Fruit fly (Drosophila melanogaster) whole organism, embryonic: Measurements from ENCODE around the gene Vps29.
A peak's percentile ranks its signal among the peaks of the same experiment; 100 is the strongest.

ENCODE experiments used
- CG10209 ChIP-seq: fragments of 200-800 bp; sonication (Bioruptor generic); optimal IDR thresholded peaks from 3 replicates; lab custom pipeline; 2017; ENCODE audit warnings: missing biosample characterization, mild to moderate bottlenecking, missing genetic modification characterization, missing genetic modification reagents
- CG10274 ChIP-seq: fragments of 200-800 bp; sonication (Bioruptor generic); optimal IDR thresholded peaks from 3 replicates; lab custom pipeline; 2017; ENCODE audit warnings: missing biosample characterization, mild to moderate bottlenecking, missing genetic modification characterization
- CG10366 ChIP-seq: fragments of 200-800 bp; sonication (Bioruptor generic); IDR thresholded peaks from 2 replicates; pipeline ENCODE4 v1.3.6; 2022; ENCODE audit warnings: missing biosample characterization, missing genetic modification characterization
- CG11456 ChIP-seq: fragments of 200-800 bp; sonication (Bioruptor generic); IDR thresholded peaks from 3 replicates; pipeline ENCODE4 v1.3.6; 2022; ENCODE audit warnings: missing biosample characterization, missing genetic modification characterization
- CG11695 ChIP-seq: fragments of 200-800 bp; sonication (Bioruptor generic); IDR thresholded peaks from 3 replicates; pipeline ENCODE4 v1.3.6; 2022; ENCODE audit warnings: missing biosample characterization, missing genetic modification characterization
- CG15479 ChIP-seq: fragments of 200-800 bp; sonication (Bioruptor generic); optimal IDR thresholded peaks from 3 replicates; lab custom pipeline; 2019; ENCODE audit warnings: missing biosample characterization, mild to moderate bottlenecking, missing genetic modification characterization, moderate library complexity
- CG1603 ChIP-seq: fragments of 200-800 bp; sonication (Bioruptor generic); optimal IDR thresholded peaks from 2 replicates; lab custom pipeline; 2019; ENCODE audit warnings: missing biosample characterization, mild to moderate bottlenecking, missing genetic modification characterization, moderate library complexity
- CG1647 ChIP-seq: fragments of 200-800 bp; sonication (Bioruptor generic); optimal IDR thresholded peaks from 3 replicates; lab custom pipeline; 2016; ENCODE audit warnings: missing biosample characterization, missing genetic modification characterization
- CG16815 ChIP-seq: fragments of 200-800 bp; sonication (Bioruptor generic); optimal IDR thresholded peaks from 3 replicates; lab custom pipeline; 2017; ENCODE audit warnings: missing biosample characterization, mild to moderate bottlenecking, missing genetic modification characterization
- CG18011 ChIP-seq: fragments of 200-800 bp; sonication (Bioruptor generic); optimal IDR thresholded peaks from 2 replicates; lab custom pipeline; 2017; ENCODE audit warnings: missing biosample characterization, missing genetic modification characterization, mild to moderate bottlenecking, moderate library complexity, missing genotype
- CG2875 ChIP-seq: fragments of 200-800 bp; sonication (Bioruptor generic); optimal IDR thresholded peaks from 2 replicates; lab custom pipeline; 2017; ENCODE audit warnings: missing biosample characterization, mild to moderate bottlenecking, missing genetic modification characterization, missing genetic modification reagents
- CG31224 ChIP-seq: fragments of 200-800 bp; sonication (Bioruptor generic); IDR thresholded peaks from 2 replicates; pipeline ENCODE4 v1.3.6; 2022; ENCODE audit warnings: missing biosample characterization, missing genetic modification characterization
- CG3726 ChIP-seq: fragments of 200-800 bp; sonication (Bioruptor generic); IDR thresholded peaks from 3 replicates; pipeline ENCODE4, ENCODE4 v1.3.6; 2022; ENCODE audit warnings: missing biosample characterization, missing genetic modification characterization
- CG6813 ChIP-seq: fragments of 200-800 bp; sonication (Bioruptor generic); optimal IDR thresholded peaks from 2 replicates; lab custom pipeline; 2017; ENCODE audit warnings: missing biosample characterization, missing genetic modification characterization, mild to moderate bottlenecking, moderate library complexity, missing genetic modification reagents
- CG7271 ChIP-seq: fragments of 200-800 bp; sonication (Bioruptor generic); optimal IDR thresholded peaks from 2 replicates; lab custom pipeline; 2018; ENCODE audit warnings: missing biosample characterization, mild to moderate bottlenecking, missing genetic modification characterization, moderate library complexity
- CG7745 ChIP-seq: fragments of 200-800 bp; sonication (Bioruptor generic); optimal IDR thresholded peaks from 2 replicates; lab custom pipeline; 2018; ENCODE audit warnings: missing biosample characterization, mild to moderate bottlenecking, missing genetic modification characterization, moderate library complexity
- CG8281 ChIP-seq: fragments of 200-800 bp; sonication (Bioruptor generic); optimal IDR thresholded peaks from 2 replicates; lab custom pipeline; 2018; ENCODE audit warnings: missing biosample characterization, mild to moderate bottlenecking, missing genetic modification characterization, moderate library complexity
- CG9215 ChIP-seq: fragments of 200-800 bp; sonication (Bioruptor generic); IDR thresholded peaks from 2 replicates; pipeline ENCODE4 v1.3.6; 2022; ENCODE audit warnings: missing biosample characterization, missing genetic modification characterization
- CoRest ChIP-seq: fragments of 200-800 bp; sonication (Bioruptor generic); optimal IDR thresholded peaks from 3 replicates; lab custom pipeline; 2018; ENCODE audit warnings: missing biosample characterization, mild to moderate bottlenecking, missing genetic modification characterization, moderate library complexity
- D ChIP-seq, 2 experiments: fragments of 200-800 bp in 1 of 2; fragments of >200 bp in 1 of 2; sonication (Bioruptor generic) in 1 of 2; optimal IDR thresholded peaks; 2 replicates in 1 of 2; 3 replicates in 1 of 2; lab custom pipeline; 2017; ENCODE audit warnings: mild to moderate bottlenecking in 1 of 2, missing biosample characterization in 1 of 2, missing genetic modification characterization in 1 of 2, missing genetic modification reagents in 1 of 2
- Doc3 ChIP-seq: fragments of 200-800 bp; sonication (Bioruptor generic); IDR thresholded peaks from 3 replicates; pipeline ENCODE4 v1.3.6; 2022; ENCODE audit warnings: missing biosample characterization, missing genetic modification characterization; ENCODE audit not compliant: partially characterized antibody
- HmgD ChIP-seq: fragments of 200-800 bp; sonication (Bioruptor generic); optimal IDR thresholded peaks from 3 replicates; lab custom pipeline; 2016; ENCODE audit warnings: missing biosample characterization, missing genetic modification characterization
- Meics ChIP-seq: fragments of 200-800 bp; sonication (Bioruptor generic); optimal IDR thresholded peaks from 2 replicates; lab custom pipeline; 2017; ENCODE audit warnings: missing biosample characterization, mild to moderate bottlenecking, missing genetic modification characterization
- NC2β ChIP-seq: fragments of 200-800 bp; sonication (Bioruptor generic); optimal IDR thresholded peaks from 2 replicates; lab custom pipeline; 2016; ENCODE audit warnings: missing biosample characterization, missing genetic modification characterization
- Nf-YC ChIP-seq: fragments of 200-800 bp; optimal IDR thresholded peaks from 3 replicates; lab custom pipeline; 2019; ENCODE audit warnings: missing biosample characterization, mild to moderate bottlenecking, missing genetic modification characterization, moderate library complexity
- Oaz ChIP-seq: fragments of 200-800 bp; sonication (Bioruptor generic); IDR thresholded peaks from 2 replicates; pipeline ENCODE4 v1.3.6; 2022; ENCODE audit warnings: missing biosample characterization, missing genetic modification characterization
- Optix ChIP-seq: fragments of 200-800 bp; sonication (Bioruptor generic); IDR thresholded peaks from 3 replicates; pipeline ENCODE4 v1.3.6; 2022; ENCODE audit warnings: missing biosample characterization, missing genetic modification characterization
- Poxn ChIP-seq: fragments of 200-800 bp; sonication (Bioruptor generic); IDR thresholded peaks from 2 replicates; pipeline ENCODE4 v1.3.6; 2022; ENCODE audit warnings: missing biosample characterization, missing genetic modification characterization
- cad ChIP-seq: fragments of >200 bp; optimal IDR thresholded peaks from 2 replicates; lab custom pipeline; 2017; ENCODE audit warnings: missing biosample characterization, missing genetic modification characterization
- cg ChIP-seq: fragments of 200-800 bp; sonication (Bioruptor generic); optimal IDR thresholded peaks from 3 replicates; lab custom pipeline; 2019; ENCODE audit warnings: missing biosample characterization, mild to moderate bottlenecking, missing genetic modification characterization, moderate library complexity
- crc ChIP-seq: fragments of 200-800 bp; sonication (Bioruptor generic); optimal IDR thresholded peaks from 2 replicates; lab custom pipeline; 2016; ENCODE audit warnings: missing biosample characterization, missing genetic modification characterization
- crp ChIP-seq, 2 experiments: fragments of 200-800 bp; sonication (Bioruptor generic); optimal IDR thresholded peaks; 2 replicates in 1 of 2; 3 replicates in 1 of 2; lab custom pipeline; 2017; ENCODE audit warnings: missing biosample characterization in 2 of 2, missing genetic modification characterization in 2 of 2, mild to moderate bottlenecking in 1 of 2, moderate library complexity in 1 of 2
- dmrt11E ChIP-seq: fragments of 200-800 bp; sonication (Bioruptor generic); optimal IDR thresholded peaks from 3 replicates; lab custom pipeline; 2018; ENCODE audit warnings: missing biosample characterization, mild to moderate bottlenecking, missing genetic modification characterization, moderate library complexity
- fd3F ChIP-seq: fragments of 200-800 bp; sonication (Bioruptor generic); optimal IDR thresholded peaks from 2 replicates; lab custom pipeline; 2018; ENCODE audit warnings: missing biosample characterization, mild to moderate bottlenecking, missing genetic modification characterization, moderate library complexity
- fd96Cb ChIP-seq: fragments of 200-800 bp; sonication (Bioruptor generic); optimal IDR thresholded peaks from 2 replicates; lab custom pipeline; 2018; ENCODE audit warnings: missing biosample characterization, mild to moderate bottlenecking, missing genetic modification characterization, moderate library complexity
- gcm ChIP-seq: fragments of 200-800 bp; sonication (Bioruptor generic); optimal IDR thresholded peaks from 2 replicates; lab custom pipeline; 2019; ENCODE audit warnings: missing biosample characterization, mild to moderate bottlenecking, missing genetic modification characterization, moderate library complexity
- gro ChIP-seq: fragments of 200-800 bp; sonication (Bioruptor generic); optimal IDR thresholded peaks from 2 replicates; lab custom pipeline; 2016; ENCODE audit warnings: missing biosample characterization, missing genetic modification characterization
- inv ChIP-seq: fragments of 200-800 bp; sonication (Bioruptor generic); IDR thresholded peaks from 2 replicates; pipeline ENCODE4 v1.3.6; 2022; ENCODE audit warnings: missing biosample characterization, missing genetic modification characterization; ENCODE audit not compliant: partially characterized antibody
- org-1 ChIP-seq: fragments of 200-800 bp; sonication (Bioruptor generic); optimal IDR thresholded peaks from 2 replicates; lab custom pipeline; 2017; ENCODE audit warnings: missing biosample characterization, missing genetic modification characterization
- pita ChIP-seq: fragments of 200-800 bp; sonication (Bioruptor generic); optimal IDR thresholded peaks from 2 replicates; lab custom pipeline; 2017; ENCODE audit warnings: missing biosample characterization, mild to moderate bottlenecking, missing genetic modification characterization
- pros ChIP-seq: fragments of 200-800 bp; sonication (Bioruptor generic); optimal IDR thresholded peaks from 3 replicates; lab custom pipeline; 2019; ENCODE audit warnings: missing biosample characterization, mild to moderate bottlenecking, missing genetic modification characterization, moderate library complexity
- psq ChIP-seq: fragments of 200-800 bp; sonication (Bioruptor generic); optimal IDR thresholded peaks from 2 replicates; lab custom pipeline; 2017; ENCODE audit warnings: missing biosample characterization, missing genetic modification characterization
- pum ChIP-seq: fragments of 200-800 bp; sonication (Bioruptor generic); optimal IDR thresholded peaks from 2 replicates; lab custom pipeline; 2016; ENCODE audit warnings: missing biosample characterization, missing genetic modification characterization
- shn ChIP-seq: fragments of 200-800 bp; sonication (Bioruptor generic); optimal IDR thresholded peaks from 3 replicates; lab custom pipeline; 2016; ENCODE audit warnings: missing biosample characterization, missing genetic modification characterization
- slbo ChIP-seq: fragments of 200-800 bp; sonication (Bioruptor generic); IDR thresholded peaks from 2 replicates; pipeline ENCODE4 v1.3.6; 2022; ENCODE audit warnings: missing biosample characterization, missing genetic modification characterization
- tgo ChIP-seq: fragments of 200-800 bp; sonication (Bioruptor generic); IDR thresholded peaks from 3 replicates; pipeline ENCODE4 v1.3.6; 2022; ENCODE audit warnings: missing biosample characterization, missing genetic modification characterization
- wdn ChIP-seq: fragments of 200-800 bp; sonication (Bioruptor generic); IDR thresholded peaks from 2 replicates; pipeline ENCODE4 v1.3.6; 2022; ENCODE audit warnings: missing biosample characterization, missing genetic modification characterization

The Vps29 gene

dm6 chr2L:1144371-1145360 is 5.9 kb upstream of the Vps29 start (continued):
- TF ChIP-seq crc (no peak), NC2β (GFP tag; lab: Kevin White, UChicago) (peak; percentile 8), Oaz (GFP tag; lab: Robert Waterston, UW) (no peak), CG10209 (peak; percentile 28), wdn (GFP tag; lab: Robert Waterston, UW) (no peak), pros (GFP tag; lab: Kevin White, UChicago) (no peak), crp (GFP tag; optimal IDR thresholded peaks at IDR 0.05; lab: Kevin White, UChicago) (no peak), CG16815 (GFP tag; lab: Kevin White, UChicago) (peak; percentile 30), Doc3 (GFP tag; lab: Robert Waterston, UW) (no peak), CG15479 (GFP tag; lab: Kevin White, UChicago) (no peak), CG31224 (GFP tag; lab: Robert Waterston, UW) (0 out of 2 replicates have a peak, but pooled peaks have one; percentile 23), gcm (GFP tag; lab: Kevin White, UChicago) (peak; percentile 3), psq (no peak), pum (GFP tag; lab: Kevin White, UChicago) (peak; percentile 10), CG1603 (tag; lab: Kevin White, UChicago) (peak; percentile 78), CG1647 (no peak), CG8281 (tag; lab: Kevin White, UChicago) (peak; percentile 0), inv (GFP tag; lab: Robert Waterston, UW) (no peak), Poxn (GFP tag; lab: Robert Waterston, UW) (no peak), Nf-YC (tag; lab: Kevin White, UChicago) (no peak), gro (peak; percentile 38), CG18011 (GFP tag; lab: Kevin White, UChicago) (no peak), Optix (GFP tag; lab: Robert Waterston, UW) (0 out of 3 replicates have a peak, but pooled peaks have one; percentile 43), CG10274 (GFP tag; lab: Kevin White, UChicago) (peak; percentile 28), tgo (GFP tag; lab: Robert Waterston, UW) (peak; percentile 49; the same call in 2 of the 3 replicates), CG2875 (GFP tag; lab: Kevin White, UChicago) (peak; percentile 25), CG9215 (GFP tag; lab: Robert Waterston, UW) (no peak), dmrt11E (tag; lab: Kevin White, UChicago) (peak; percentile 47), CG11456 (no peak), shn (GFP tag; lab: Kevin White, UChicago) (no peak), CG3726 (GFP tag; lab: Robert Waterston, UW) (no peak), pita (GFP tag; lab: Kevin White, UChicago) (no peak), org-1 (GFP tag; lab: Kevin White, UChicago) (peak; percentile 37), CG11695 (GFP tag; lab: Robert Waterston, UW) (peak; percentile 30; the same call in 1 of the 3 replicates), D (optimal IDR thresholded peaks at IDR 0.05; lab: Kevin White, UChicago) (no peak), D (GFP tag; optimal IDR thresholded peaks at IDR 0.05; lab: Kevin White, UChicago) (peak; percentile 54), slbo (GFP tag; lab: Robert Waterston, UW) (peak; percentile 60), cad (GFP tag; lab: Kevin White, UChicago) (no peak), cg (GFP tag; lab: Kevin White, UChicago) (no peak), HmgD (no peak), CoRest (tag; lab: Kevin White, UChicago) (peak; percentile 60), Meics (peak; percentile 55), CG7271 (tag; lab: Kevin White, UChicago) (no peak), CG7745 (tag; lab: Kevin White, UChicago) (no peak), CG10366 (GFP tag; lab: Robert Waterston, UW) (peak; percentile 29), fd3F (GFP tag; lab: Kevin White, UChicago) (peak; percentile 17), fd96Cb (tag; lab: Kevin White, UChicago) (peak; percentile 46), CG6813 (no peak)
